Fruit fly (Drosophila melanogaster) whole organism, embryonic: Measurements from ENCODE around the gene Act79B.

Source experiments
- Bteb2 ChIP-seq: fragments of 200-800 bp; sonication (Bioruptor generic); optimal IDR thresholded peaks from 2 replicates; lab custom pipeline; 2016; ENCODE audit warnings: missing biosample characterization, missing genetic modification characterization
- CG10209 ChIP-seq: fragments of 200-800 bp; sonication (Bioruptor generic); optimal IDR thresholded peaks from 3 replicates; lab custom pipeline; 2017; ENCODE audit warnings: missing biosample characterization, mild to moderate bottlenecking, missing genetic modification characterization, missing genetic modification reagents
- CG10321 ChIP-seq: fragments of 200-800 bp; sonication (Bioruptor generic); IDR thresholded peaks from 2 replicates; pipeline ENCODE4 v1.3.6; 2022; ENCODE audit warnings: missing biosample characterization, missing genetic modification characterization
- CG11398 ChIP-seq: fragments of 200-800 bp; sonication (Bioruptor generic); optimal IDR thresholded peaks from 2 replicates; lab custom pipeline; 2016; ENCODE audit warnings: missing biosample characterization, missing genetic modification characterization
- CG11504 ChIP-seq: fragments of 200-800 bp; sonication (Bioruptor generic); optimal IDR thresholded peaks from 3 replicates; lab custom pipeline; 2019; ENCODE audit warnings: missing biosample characterization, mild to moderate bottlenecking, missing genetic modification characterization, moderate library complexity
- CG15269 ChIP-seq: fragments of 200-800 bp; sonication (Bioruptor generic); optimal IDR thresholded peaks from 2 replicates; lab custom pipeline; 2018; ENCODE audit warnings: missing biosample characterization, mild to moderate bottlenecking, missing genetic modification characterization, moderate library complexity
- CG15601 ChIP-seq: fragments of 200-800 bp; sonication (Bioruptor generic); optimal IDR thresholded peaks from 3 replicates; lab custom pipeline; 2019; ENCODE audit warnings: missing biosample characterization, mild to moderate bottlenecking, missing genetic modification characterization, moderate library complexity
- CG15696 ChIP-seq: fragments of 200-800 bp; sonication (Bioruptor generic); optimal IDR thresholded peaks from 2 replicates; lab custom pipeline; 2019; ENCODE audit warnings: missing biosample characterization, mild to moderate bottlenecking, missing genetic modification characterization, moderate library complexity
- CG17829 ChIP-seq: fragments of 200-800 bp; optimal IDR thresholded peaks from 2 replicates; lab custom pipeline; 2019; ENCODE audit warnings: missing biosample characterization, mild to moderate bottlenecking, missing genetic modification characterization, moderate library complexity
- CG31365 ChIP-seq: fragments of 200-800 bp; sonication (Bioruptor generic); optimal IDR thresholded peaks from 2 replicates; lab custom pipeline; 2018; ENCODE audit warnings: missing biosample characterization, mild to moderate bottlenecking, missing genetic modification characterization
- CG31388 ChIP-seq: fragments of 200-800 bp; sonication (Bioruptor generic); optimal IDR thresholded peaks from 2 replicates; lab custom pipeline; 2016; ENCODE audit warnings: missing biosample characterization, missing genetic modification characterization
- CG3838 ChIP-seq: fragments of 200-800 bp; sonication (Bioruptor generic); optimal IDR thresholded peaks from 3 replicates; lab custom pipeline; 2016; ENCODE audit warnings: missing biosample characterization, missing genetic modification characterization
- CG4404 ChIP-seq: fragments of 200-800 bp; sonication (Bioruptor generic); IDR thresholded peaks from 2 replicates; pipeline ENCODE4 v1.3.6; 2022; ENCODE audit warnings: missing biosample characterization, missing genetic modification characterization
- CG4424 ChIP-seq: fragments of 200-800 bp; sonication (Bioruptor generic); optimal IDR thresholded peaks from 3 replicates; lab custom pipeline; 2016; ENCODE audit warnings: missing biosample characterization, missing genetic modification characterization
- CG7372 ChIP-seq: fragments of 200-800 bp; sonication (Bioruptor generic); IDR thresholded peaks from 2 replicates; pipeline ENCODE4 v1.3.6; 2022; ENCODE audit warnings: missing biosample characterization, missing genetic modification characterization
- CG7786 ChIP-seq: fragments of 200-800 bp; sonication (Bioruptor generic); optimal IDR thresholded peaks from 2 replicates; lab custom pipeline; 2016; ENCODE audit warnings: missing biosample characterization, missing genetic modification characterization
- CG9609 ChIP-seq: fragments of 200-800 bp; sonication (Bioruptor generic); optimal IDR thresholded peaks from 3 replicates; lab custom pipeline; 2016; ENCODE audit warnings: missing biosample characterization, missing genetic modification characterization
- CG9727 ChIP-seq: fragments of 200-800 bp; sonication (Bioruptor generic); optimal IDR thresholded peaks from 3 replicates; lab custom pipeline; 2017; ENCODE audit warnings: missing biosample characterization, mild to moderate bottlenecking, missing genetic modification characterization
- CG9817 ChIP-seq: fragments of 200-800 bp; sonication (Bioruptor generic); optimal IDR thresholded peaks from 2 replicates; lab custom pipeline; 2018; ENCODE audit warnings: missing biosample characterization, mild to moderate bottlenecking, missing genetic modification characterization, moderate library complexity
- D19B ChIP-seq: fragments of 200-800 bp; sonication (Bioruptor generic); optimal IDR thresholded peaks from 2 replicates; lab custom pipeline; 2017; ENCODE audit warnings: missing biosample characterization, mild to moderate bottlenecking, missing genetic modification characterization
- Eip74EF ChIP-seq, 2 experiments: fragments of 200-800 bp in 1 of 2; fragments of >200 bp in 1 of 2; sonication (Bioruptor generic) in 1 of 2; optimal IDR thresholded peaks; 2 replicates each; lab custom pipeline; 2017 to 2019; ENCODE audit warnings: missing biosample characterization in 2 of 2, missing genetic modification characterization in 2 of 2, mild to moderate bottlenecking in 1 of 2, moderate library complexity in 1 of 2
- Fer1 ChIP-seq: fragments of 200-800 bp; sonication (Bioruptor generic); optimal IDR thresholded peaks from 2 replicates; lab custom pipeline; 2017; ENCODE audit warnings: missing biosample characterization, mild to moderate bottlenecking, missing genetic modification characterization
- Hr78 ChIP-seq, 2 experiments: fragments of 200-800 bp in 1 of 2; fragments of >200 bp in 1 of 2; sonication (Bioruptor generic) in 1 of 2; optimal IDR thresholded peaks; 2 replicates each; lab custom pipeline; 2017 to 2019; ENCODE audit warnings: missing biosample characterization in 2 of 2, missing genetic modification characterization in 2 of 2, mild to moderate bottlenecking in 1 of 2, moderate library complexity in 1 of 2
- Neu2 ChIP-seq: fragments of 200-800 bp; sonication (Bioruptor generic); optimal IDR thresholded peaks from 3 replicates; lab custom pipeline; 2016; ENCODE audit warnings: missing biosample characterization, missing genetic modification characterization, borderline replicate concordance
- Nf-YB ChIP-seq: fragments of 200-800 bp; sonication (Bioruptor generic); optimal IDR thresholded peaks from 3 replicates; lab custom pipeline; 2019; ENCODE audit warnings: missing biosample characterization, mild to moderate bottlenecking, missing genetic modification characterization, moderate library complexity
- Oli ChIP-seq: fragments of 200-800 bp; sonication (Bioruptor generic); optimal IDR thresholded peaks from 2 replicates; lab custom pipeline; 2018; ENCODE audit warnings: missing biosample characterization, mild to moderate bottlenecking, missing genetic modification characterization, moderate library complexity
- Trl ChIP-seq, 3 experiments: fragments of >200 bp in 2 of 3; fragments of 200-800 bp in 1 of 3; sonication (Bioruptor generic) in 1 of 3; optimal IDR thresholded peaks; 2 replicates in 1 of 3; 3 replicates in 2 of 3; lab custom pipeline; 2016 to 2017; ENCODE audit warnings: missing biosample characterization in 1 of 3, missing genetic modification characterization in 1 of 3
- ash1 ChIP-seq: fragments of 200-800 bp; sonication (Bioruptor generic); optimal IDR thresholded peaks from 2 replicates; lab custom pipeline; 2018; ENCODE audit warnings: missing biosample characterization, mild to moderate bottlenecking, missing genetic modification characterization
- br ChIP-seq: fragments of >200 bp; optimal IDR thresholded peaks from 2 replicates; lab custom pipeline; 2017
- cg ChIP-seq: fragments of 200-800 bp; sonication (Bioruptor generic); optimal IDR thresholded peaks from 3 replicates; lab custom pipeline; 2019; ENCODE audit warnings: missing biosample characterization, mild to moderate bottlenecking, missing genetic modification characterization, moderate library complexity
- chif ChIP-seq, 2 experiments: fragments of 200-800 bp; sonication (Bioruptor generic); optimal IDR thresholded peaks; 3 replicates each; lab custom pipeline; 2016; ENCODE audit warnings: missing biosample characterization in 2 of 2, missing genetic modification characterization in 2 of 2
- croc ChIP-seq: fragments of 200-800 bp; sonication (Bioruptor generic); conservative IDR thresholded peaks from 3 replicates; pipeline ENCODE4 v1.3.6; 2022; ENCODE audit warnings: missing biosample characterization, missing genetic modification characterization
- dan ChIP-seq: fragments of 200-800 bp; sonication (Bioruptor generic); IDR thresholded peaks from 2 replicates; pipeline ENCODE4 v1.3.6; 2022; ENCODE audit warnings: missing biosample characterization, missing genetic modification characterization
- dpn ChIP-seq, 2 experiments: fragments of 200-800 bp; sonication (Bioruptor generic); optimal IDR thresholded peaks; 3 replicates each; lab custom pipeline; 2016; ENCODE audit warnings: missing biosample characterization in 2 of 2, missing genetic modification characterization in 2 of 2
- en ChIP-seq: fragments of 200-800 bp; sonication (Bioruptor generic); optimal IDR thresholded peaks from 2 replicates; lab custom pipeline; 2016; ENCODE audit warnings: missing biosample characterization, missing genetic modification characterization
- fd96Cb ChIP-seq: fragments of 200-800 bp; sonication (Bioruptor generic); optimal IDR thresholded peaks from 2 replicates; lab custom pipeline; 2018; ENCODE audit warnings: missing biosample characterization, mild to moderate bottlenecking, missing genetic modification characterization, moderate library complexity
- gfzf ChIP-seq: fragments of 200-800 bp; sonication (Bioruptor generic); optimal IDR thresholded peaks from 2 replicates; lab custom pipeline; 2016; ENCODE audit warnings: missing biosample characterization, mild to moderate bottlenecking, missing genetic modification characterization, moderate library complexity
- ham ChIP-seq: fragments of 200-800 bp; sonication (Bioruptor generic); IDR thresholded peaks from 2 replicates; pipeline ENCODE4 v1.3.6; 2022; ENCODE audit warnings: missing biosample characterization, missing genetic modification characterization
- inv ChIP-seq: fragments of 200-800 bp; sonication (Bioruptor generic); IDR thresholded peaks from 2 replicates; pipeline ENCODE4 v1.3.6; 2022; ENCODE audit warnings: missing biosample characterization, missing genetic modification characterization; ENCODE audit not compliant: partially characterized antibody
- ken ChIP-seq: fragments of 200-800 bp; sonication (Bioruptor generic); IDR thresholded peaks from 3 replicates; pipeline ENCODE4 v1.3.6; 2022; ENCODE audit warnings: missing biosample characterization, missing genetic modification characterization
- lab ChIP-seq: fragments of 200-800 bp; sonication (Bioruptor generic); optimal IDR thresholded peaks from 3 replicates; lab custom pipeline; 2017; ENCODE audit warnings: missing biosample characterization, missing genetic modification characterization, mild to moderate bottlenecking, moderate library complexity, missing genetic modification reagents
- otp ChIP-seq: fragments of 200-800 bp; sonication (Bioruptor generic); IDR thresholded peaks from 3 replicates; pipeline ENCODE4, ENCODE4 v1.3.6; 2022; ENCODE audit warnings: missing biosample characterization, missing genetic modification characterization
- pb ChIP-seq: fragments of 200-800 bp; sonication (Bioruptor generic); optimal IDR thresholded peaks from 3 replicates; lab custom pipeline; 2016; ENCODE audit warnings: missing biosample characterization, missing genetic modification characterization
- pnt ChIP-seq: fragments of 200-800 bp; sonication (Bioruptor generic); optimal IDR thresholded peaks from 3 replicates; lab custom pipeline; 2016; ENCODE audit warnings: missing biosample characterization, missing genetic modification characterization
- sima ChIP-seq: fragments of 200-800 bp; sonication (Bioruptor generic); optimal IDR thresholded peaks from 2 replicates; lab custom pipeline; 2016; ENCODE audit warnings: missing biosample characterization, missing genetic modification characterization
- tap ChIP-seq: fragments of 200-800 bp; optimal IDR thresholded peaks from 3 replicates; lab custom pipeline; 2019; ENCODE audit warnings: missing biosample characterization, mild to moderate bottlenecking, missing genetic modification characterization, moderate library complexity
- tna ChIP-seq: fragments of 200-800 bp; sonication (Bioruptor generic); IDR thresholded peaks from 2 replicates; pipeline ENCODE4 v1.3.6; 2022; ENCODE audit warnings: missing biosample characterization, missing genetic modification characterization; ENCODE audit not compliant: partially characterized antibody
- trh ChIP-seq: fragments of 200-800 bp; sonication (Bioruptor generic); optimal IDR thresholded peaks from 2 replicates; lab custom pipeline; 2016; ENCODE audit warnings: missing biosample characterization, missing genetic modification characterization

Act79B gene

dm6 chr3L:21954474-21955321 lies 30.3 kb upstream of the Act79B start, which contains the start of gene CG7458 (continued):
- no peak for TF ChIP-seq inv
- TF ChIP-seq Trl (optimal IDR thresholded peaks at IDR 0.05; lab: Kevin White, UChicago) = peak; percentile 60 to 72
- peak; percentile 22 for TF ChIP-seq Trl (GFP tag; optimal IDR thresholded peaks at IDR 0.05; lab: Kevin White, UChicago)
- TF ChIP-seq CG11504 (tag; lab: Kevin White, UChicago) = peak; percentile 73
- peak in 1 of 2 experiments; percentile 82 for TF ChIP-seq Hr78 (GFP tag; optimal IDR thresholded peaks at IDR 0.05; lab: Kevin White, UChicago)
- no peak for TF ChIP-seq trh
- peak; percentile 28 for TF ChIP-seq pnt (GFP tag; lab: Kevin White, UChicago)
- TF ChIP-seq CG31365 (tag; lab: Kevin White, UChicago) = peak; percentile 2
- TF ChIP-seq Nf-YB (GFP tag; lab: Kevin White, UChicago) = peak; percentile 19
- no peak for TF ChIP-seq ham
- peak; percentile 50 for TF ChIP-seq Fer1 (GFP tag; lab: Kevin White, UChicago)
- no peak for TF ChIP-seq gfzf
- TF ChIP-seq CG15601 = no peak
- peak; percentile 50 for TF ChIP-seq CG7786 (GFP tag; lab: Kevin White, UChicago)
- peak; percentile 58 for TF ChIP-seq Oli (tag; lab: Kevin White, UChicago)
- no peak for TF ChIP-seq CG7372 (GFP tag; lab: Robert Waterston, UW)
- no peak for TF ChIP-seq ash1 (GFP tag; lab: Kevin White, UChicago)
- TF ChIP-seq CG4404 (GFP tag; lab: Robert Waterston, UW) = no peak
- TF ChIP-seq ken = 0 out of 3 replicates have a peak, but pooled peaks have one; percentile 8
- TF ChIP-seq lab (GFP tag; lab: Kevin White, UChicago) = peak; percentile 47
- TF ChIP-seq CG11398 (GFP tag; lab: Kevin White, UChicago) = no peak
- TF ChIP-seq tap (tag; lab: Kevin White, UChicago) = no peak
- peak; percentile 53 for TF ChIP-seq CG9727
- TF ChIP-seq dan (GFP tag; lab: Robert Waterston, UW) = no peak
- TF ChIP-seq chif (GFP tag; optimal IDR thresholded peaks at IDR 0.05; lab: Kevin White, UChicago) = peak; percentile 31 to 49
- TF ChIP-seq CG9609 = peak; percentile 47
- TF ChIP-seq D19B = peak; percentile 92
- TF ChIP-seq CG4424 (GFP tag; lab: Kevin White, UChicago) = peak; percentile 62
- peak; percentile 44 for TF ChIP-seq CG15269 (tag; lab: Kevin White, UChicago)
- TF ChIP-seq fd96Cb (tag; lab: Kevin White, UChicago) = peak; percentile 57
- TF ChIP-seq Bteb2 = no peak
- peak; percentile 71 for TF ChIP-seq CG10209
- TF ChIP-seq otp (GFP tag; lab: Robert Waterston, UW) = no peak
- no peak for TF ChIP-seq Eip74EF (GFP tag; optimal IDR thresholded peaks at IDR 0.05; lab: Kevin White, UChicago)
- peak; percentile 18 for TF ChIP-seq CG9817 (tag; lab: Kevin White, UChicago)
- no peak for TF ChIP-seq cg (GFP tag; lab: Kevin White, UChicago)
- no peak for TF ChIP-seq CG10321 (GFP tag; lab: Robert Waterston, UW)
- TF ChIP-seq CG17829 (tag; lab: Kevin White, UChicago) = peak; percentile 37
- peak; percentile 21 for TF ChIP-seq pb
- no peak for TF ChIP-seq sima (GFP tag; lab: Kevin White, UChicago)
- TF ChIP-seq en = peak; percentile 42
- no peak for TF ChIP-seq Neu2
- no peak for TF ChIP-seq CG31388 (GFP tag; lab: Kevin White, UChicago)
- no peak for TF ChIP-seq CG3838 (GFP tag; lab: Kevin White, UChicago)
- TF ChIP-seq CG15696 (tag; lab: Kevin White, UChicago) = no peak
- no peak for TF ChIP-seq croc (GFP tag; lab: Robert Waterston, UW)
- TF ChIP-seq tna (GFP tag; lab: Robert Waterston, UW) = no peak
- peak; percentile 49 to 53 for TF ChIP-seq dpn (GFP tag; optimal IDR thresholded peaks at IDR 0.05; lab: Kevin White, UChicago)
- no peak for TF ChIP-seq br
